Fruit fly (Drosophila melanogaster): Measurements from ENCODE around the gene ATPsynD.

dm6 chr3R:19105821-19106220, 11.0 kb downstream of the ATPsynD start:
- no peak for TF ChIP-seq cnc (optimal IDR thresholded peaks at IDR 0.05)
- no peak for TF ChIP-seq toe (GFP tag; optimal IDR thresholded peaks at IDR 0.05)
- TF ChIP-seq CG14711 (tag; optimal IDR thresholded peaks at IDR 0.05) = no peak
- no peak for TF ChIP-seq Hr96 (GFP tag; optimal IDR thresholded peaks at IDR 0.05)
- no peak for TF ChIP-seq CG33017 (tag; optimal IDR thresholded peaks at IDR 0.05)
- no peak for TF ChIP-seq Clk (GFP tag; optimal IDR thresholded peaks at IDR 0.05)
- no peak for TF ChIP-seq cic (GFP tag; optimal IDR thresholded peaks at IDR 0.05)
- TF ChIP-seq kay (GFP tag; ENCODE audit: borderline replicate concordance) = no peak
- TF ChIP-seq CG7101 (tag; optimal IDR thresholded peaks at IDR 0.05) = no peak
- TF ChIP-seq CG5204 (GFP tag; optimal IDR thresholded peaks at IDR 0.05) = no peak
- TF ChIP-seq CG7045 (GFP tag; optimal IDR thresholded peaks at IDR 0.05) = no peak
- no peak for TF ChIP-seq pad (GFP tag; optimal IDR thresholded peaks at IDR 0.05)
- no peak for TF ChIP-seq Mnt (GFP tag; optimal IDR thresholded peaks at IDR 0.05)
- no peak for TF ChIP-seq CG11617 (GFP tag; optimal IDR thresholded peaks at IDR 0.05)
